Worm (Caenorhabditis elegans): ENCODE data around the gene T05B9.1.

Gene T05B9.1

DNA sequence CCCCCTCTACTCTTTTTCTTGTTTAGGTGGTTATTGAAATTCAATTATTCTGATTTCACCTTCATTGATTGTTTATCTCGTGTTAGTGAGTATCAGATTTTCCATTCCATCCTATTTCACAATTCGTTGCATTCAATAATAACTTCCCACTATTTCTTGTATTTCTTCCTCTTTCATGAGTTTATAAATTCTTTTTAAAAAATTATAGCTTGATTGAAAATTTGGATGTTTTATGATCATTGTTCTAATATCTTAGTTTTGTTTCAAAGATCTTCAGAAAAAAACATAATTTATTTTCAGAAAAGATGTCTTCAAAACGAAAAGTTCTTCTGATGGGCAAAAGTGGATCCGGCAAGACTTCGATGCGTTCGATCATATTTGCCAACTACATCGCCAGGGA, 40.1 kb upstream of the T05B9.1 start, which contains the start of gene raga-1:
TSS of gene raga-1 (plus strand) at position 301 of the 400 bp plus-strand sequence.
- TF ChIP-seq unc-62 (GFP tag; optimal IDR thresholded peaks at IDR 0.05) (no peak), M03D4.4 (tag; optimal IDR thresholded peaks at IDR 0.05) (no peak), pha-4 (tag; optimal IDR thresholded peaks at IDR 0.05) (no peak), elt-3 (tag; optimal IDR thresholded peaks at IDR 0.05) (no peak), hlh-1 (tag; optimal IDR thresholded peaks at IDR 0.05) (no peak), tbx-8 (GFP tag; optimal IDR thresholded peaks at IDR 0.05) (no peak), ceh-83 (GFP tag; optimal IDR thresholded peaks at IDR 0.05) (no peak), ham-2 (GFP tag; optimal IDR thresholded peaks at IDR 0.05) (no peak), drap-1 (GFP tag; optimal IDR thresholded peaks at IDR 0.05) (no peak), ces-1 (GFP tag; optimal IDR thresholded peaks at IDR 0.05) (no peak), blmp-1 (tag; optimal IDR thresholded peaks at IDR 0.05) (no peak), sem-2 (GFP tag; optimal IDR thresholded peaks at IDR 0.05) (no peak), lin-32 (GFP tag; optimal IDR thresholded peaks at IDR 0.05) (no peak), unc-120 (tag; optimal IDR thresholded peaks at IDR 0.05; ENCODE audit: poor library complexity, severe bottlenecking) (no peak), sptf-1 (tag; optimal IDR thresholded peaks at IDR 0.05) (no peak), zip-8 (tag; optimal IDR thresholded peaks at IDR 0.05) (no peak)

ce11 chrII:11297217-11297738, 36.3 kb upstream of the T05B9.1 start, which contains the start of gene saps-1:
saps-1 (plus strand) TSS chrII:11297688.
- TF ChIP-seq nhr-237 (tag; optimal IDR thresholded peaks at IDR 0.05), result peak; percentile 21
- TF ChIP-seq lin-32 (GFP tag; optimal IDR thresholded peaks at IDR 0.05), result no peak
- TF ChIP-seq elt-1 (tag; optimal IDR thresholded peaks at IDR 0.05; ENCODE audit: borderline replicate concordance, insufficient read depth), result no peak
- no peak for TF ChIP-seq nhr-2 (tag; optimal IDR thresholded peaks at IDR 0.05)
- no peak for TF ChIP-seq blmp-1 (tag; optimal IDR thresholded peaks at IDR 0.05)
- no peak for TF ChIP-seq mep-1 (tag; optimal IDR thresholded peaks at IDR 0.05)
- TF ChIP-seq drap-1 (GFP tag; optimal IDR thresholded peaks at IDR 0.05), result no peak
- TF ChIP-seq zip-8 (tag; optimal IDR thresholded peaks at IDR 0.05), result peak; percentile 80
- no peak for TF ChIP-seq sem-2 (GFP tag; optimal IDR thresholded peaks at IDR 0.05)

ce11 chrII:11293433-11293832, 32.4 kb upstream of the T05B9.1 start, which contains the start of gene C47G2.4:
C47G2.4 (minus strand) TSS chrII:11293606.
- TF ChIP-seq cnd-1 (tag; optimal IDR thresholded peaks at IDR 0.05), result no peak
- TF ChIP-seq mep-1 (tag; optimal IDR thresholded peaks at IDR 0.05), result peak; percentile 80
- peak; percentile 19 for TF ChIP-seq pha-4 (tag; optimal IDR thresholded peaks at IDR 0.05)
- TF ChIP-seq lsy-2 (tag; optimal IDR thresholded peaks at IDR 0.05), result peak; percentile 68
- peak; percentile 32 for TF ChIP-seq hlh-1 (tag; optimal IDR thresholded peaks at IDR 0.05)
- TF ChIP-seq ham-2 (GFP tag; optimal IDR thresholded peaks at IDR 0.05), result no peak
- TF ChIP-seq nhr-2 (tag; optimal IDR thresholded peaks at IDR 0.05), result no peak
- peak; percentile 8 for TF ChIP-seq drap-1 (GFP tag; optimal IDR thresholded peaks at IDR 0.05)
- TF ChIP-seq nhr-237 (tag; optimal IDR thresholded peaks at IDR 0.05), result peak; percentile 54
- no peak for TF ChIP-seq nhr-76 (tag; optimal IDR thresholded peaks at IDR 0.05)
- TF ChIP-seq lin-13 (tag; optimal IDR thresholded peaks at IDR 0.05), result peak; percentile 31
- TF ChIP-seq sptf-1 (tag; optimal IDR thresholded peaks at IDR 0.05), result peak; percentile 19
- peak; percentile 0 for TF ChIP-seq unc-120 (tag; optimal IDR thresholded peaks at IDR 0.05; ENCODE audit: poor library complexity, severe bottlenecking)

DNA sequence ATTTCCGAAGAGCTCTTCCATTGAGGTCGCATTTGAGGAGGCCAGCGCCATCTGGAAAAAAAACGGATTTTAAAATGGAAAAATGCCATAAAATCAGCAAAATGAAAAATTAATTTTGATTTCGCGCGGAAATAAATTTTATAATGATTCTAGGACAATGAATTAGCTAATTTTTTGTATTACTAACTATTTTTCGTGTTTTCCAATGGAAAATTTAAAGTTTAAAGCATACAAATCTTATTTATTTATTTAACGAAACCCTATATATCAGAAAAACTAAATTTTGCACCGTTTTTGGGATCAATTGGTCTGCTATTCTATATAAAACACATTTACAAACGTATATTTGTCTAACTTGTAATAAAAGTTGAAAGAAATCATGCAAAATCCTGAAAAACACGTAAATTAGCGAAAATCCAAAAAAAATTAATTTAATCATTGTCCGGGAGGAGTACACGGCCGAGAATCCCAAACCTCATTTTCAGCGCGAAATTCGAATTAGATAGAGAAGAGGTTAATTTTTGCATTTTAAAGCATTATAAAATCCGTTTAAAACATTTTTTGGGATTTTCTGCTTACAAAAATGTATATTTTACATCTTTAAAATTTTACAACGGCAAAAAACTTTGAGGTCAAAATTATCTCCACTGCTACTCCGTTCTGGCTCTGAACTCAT, 29.3 kb upstream of the T05B9.1 start, which contains the start of gene C47G2.3:
TSS of gene C47G2.3 (minus strand) at position 51 of the 676 bp plus-strand sequence.
- no peak for TF ChIP-seq flh-1 (GFP tag; optimal IDR thresholded peaks at IDR 0.05)
- TF ChIP-seq ztf-11 (tag; optimal IDR thresholded peaks at IDR 0.05), result no peak
- no peak for TF ChIP-seq mls-2 (tag; optimal IDR thresholded peaks at IDR 0.05)
- TF ChIP-seq unc-62 (GFP tag; optimal IDR thresholded peaks at IDR 0.05), result no peak
- TF ChIP-seq tbx-8 (GFP tag; optimal IDR thresholded peaks at IDR 0.05), result no peak

DNA sequence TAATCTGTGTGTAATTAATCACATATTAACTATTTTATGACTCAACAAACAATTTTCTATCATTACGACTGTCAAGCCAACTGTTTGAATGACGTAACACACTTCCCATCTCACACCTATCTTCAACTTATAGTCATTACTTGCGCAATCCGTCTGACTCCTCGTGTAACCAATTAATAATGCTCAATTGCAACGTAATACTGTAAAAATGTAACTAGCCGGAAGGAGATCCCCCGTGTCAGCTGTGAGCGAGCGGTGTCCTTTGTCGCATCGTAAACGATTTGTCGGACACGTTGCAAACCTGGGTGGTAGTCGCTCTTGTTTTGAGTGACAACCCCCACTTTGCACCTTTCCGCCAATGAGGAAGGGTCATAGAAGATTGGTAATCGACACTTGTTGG, 27.2 kb upstream of the T05B9.1 start:
- TF ChIP-seq zip-8 (tag; optimal IDR thresholded peaks at IDR 0.05), result peak; percentile 99
- peak; percentile 27 for TF ChIP-seq cnd-1 (tag; optimal IDR thresholded peaks at IDR 0.05)
- no peak for TF ChIP-seq unc-39 (tag; optimal IDR thresholded peaks at IDR 0.05)
- peak; percentile 92 for TF ChIP-seq nhr-2 (tag; optimal IDR thresholded peaks at IDR 0.05)
- TF ChIP-seq unc-62 (GFP tag; optimal IDR thresholded peaks at IDR 0.05), result peak; percentile 64
- TF ChIP-seq hlh-1 (tag; optimal IDR thresholded peaks at IDR 0.05), result peak; percentile 52
- TF ChIP-seq blmp-1 (tag; optimal IDR thresholded peaks at IDR 0.05), result no peak
